Fruit fly (Drosophila melanogaster) whole organism, embryonic: ENCODE data around the gene Cpr78Cb.

Experiments used
- Abd-B ChIP-seq: fragments of 200-800 bp; sonication (Bioruptor generic); optimal IDR thresholded peaks from 2 replicates; lab custom pipeline; 2018; ENCODE audit warnings: missing biosample characterization, mild to moderate bottlenecking, missing genetic modification characterization, moderate library complexity
- Awh ChIP-seq: fragments of 200-800 bp; sonication (Bioruptor generic); IDR thresholded peaks from 2 replicates; pipeline ENCODE4, ENCODE4 v1.3.6; 2022; ENCODE audit warnings: missing biosample characterization, missing genetic modification characterization
- Blimp-1 ChIP-seq: fragments of 200-800 bp; sonication (Bioruptor generic); optimal IDR thresholded peaks from 3 replicates; lab custom pipeline; 2018; ENCODE audit warnings: missing biosample characterization, missing genetic modification characterization, mild to moderate bottlenecking, moderate library complexity, missing genetic modification reagents
- CG10267 ChIP-seq: fragments of 200-800 bp; sonication (Bioruptor generic); optimal IDR thresholded peaks from 2 replicates; lab custom pipeline; 2018; ENCODE audit warnings: missing biosample characterization, mild to moderate bottlenecking, missing genetic modification characterization, moderate library complexity
- CG12769 ChIP-seq: fragments of 200-800 bp; sonication (Bioruptor generic); optimal IDR thresholded peaks from 2 replicates; lab custom pipeline; 2019; ENCODE audit warnings: missing biosample characterization, mild to moderate bottlenecking, missing genetic modification characterization, moderate library complexity
- CG13287 ChIP-seq: fragments of 200-800 bp; sonication (Bioruptor generic); IDR thresholded peaks from 2 replicates; pipeline ENCODE4 v1.3.6; 2022; ENCODE audit warnings: missing biosample characterization, missing genetic modification characterization; ENCODE audit not compliant: partially characterized antibody
- CG13296 ChIP-seq: fragments of 200-800 bp; sonication (Bioruptor generic); optimal IDR thresholded peaks from 3 replicates; lab custom pipeline; 2018; ENCODE audit warnings: missing biosample characterization, mild to moderate bottlenecking, missing genetic modification characterization
- CG13894 ChIP-seq: fragments of 200-800 bp; sonication (Bioruptor generic); optimal IDR thresholded peaks from 3 replicates; lab custom pipeline; 2018; ENCODE audit warnings: missing biosample characterization, mild to moderate bottlenecking, missing genetic modification characterization, moderate library complexity
- CG17361 ChIP-seq: fragments of 200-800 bp; sonication (Bioruptor generic); IDR thresholded peaks from 3 replicates; pipeline ENCODE4 v1.3.6; 2022; ENCODE audit warnings: missing biosample characterization, missing genetic modification characterization
- CG17802 ChIP-seq: fragments of 200-800 bp; sonication (Bioruptor generic); optimal IDR thresholded peaks from 2 replicates; lab custom pipeline; 2018; ENCODE audit warnings: missing biosample characterization, mild to moderate bottlenecking, missing genetic modification characterization, moderate library complexity
- CG1792 ChIP-seq: fragments of 200-800 bp; sonication (Bioruptor generic); optimal IDR thresholded peaks from 2 replicates; lab custom pipeline; 2016; ENCODE audit warnings: missing biosample characterization, missing genetic modification characterization
- CG18599 ChIP-seq: fragments of 200-800 bp; sonication (Bioruptor generic); optimal IDR thresholded peaks from 3 replicates; lab custom pipeline; 2017; ENCODE audit warnings: missing biosample characterization, missing genetic modification characterization, mild to moderate bottlenecking, moderate library complexity, missing genetic modification reagents
- CG2199 ChIP-seq: fragments of 200-800 bp; sonication (Bioruptor generic); IDR thresholded peaks from 3 replicates; pipeline ENCODE4 v1.3.6; 2022; ENCODE audit warnings: missing biosample characterization, missing genetic modification characterization
- CG31365 ChIP-seq: fragments of 200-800 bp; sonication (Bioruptor generic); optimal IDR thresholded peaks from 2 replicates; lab custom pipeline; 2018; ENCODE audit warnings: missing biosample characterization, mild to moderate bottlenecking, missing genetic modification characterization
- CG31388 ChIP-seq: fragments of 200-800 bp; sonication (Bioruptor generic); optimal IDR thresholded peaks from 2 replicates; lab custom pipeline; 2016; ENCODE audit warnings: missing biosample characterization, missing genetic modification characterization
- CG3163 ChIP-seq: fragments of 200-800 bp; sonication (Bioruptor generic); optimal IDR thresholded peaks from 3 replicates; lab custom pipeline; 2016; ENCODE audit warnings: missing biosample characterization, missing genetic modification characterization
- CG33213 ChIP-seq: fragments of 200-800 bp; sonication (Bioruptor generic); optimal IDR thresholded peaks from 3 replicates; lab custom pipeline; 2016; ENCODE audit warnings: missing biosample characterization, missing genetic modification characterization
- CG5953 ChIP-seq: fragments of 200-800 bp; sonication (Bioruptor generic); IDR thresholded peaks from 2 replicates; pipeline ENCODE4 v1.3.6; 2022; ENCODE audit warnings: missing biosample characterization, missing genetic modification characterization
- CG7357 ChIP-seq: fragments of 200-800 bp; sonication (Bioruptor generic); IDR thresholded peaks from 3 replicates; pipeline ENCODE4 v1.3.6; 2022; ENCODE audit warnings: missing biosample characterization, missing genetic modification characterization
- CG9727 ChIP-seq: fragments of 200-800 bp; sonication (Bioruptor generic); optimal IDR thresholded peaks from 3 replicates; lab custom pipeline; 2017; ENCODE audit warnings: missing biosample characterization, mild to moderate bottlenecking, missing genetic modification characterization
- CG9797 ChIP-seq: fragments of 200-800 bp; sonication (Bioruptor generic); optimal IDR thresholded peaks from 3 replicates; lab custom pipeline; 2018; ENCODE audit warnings: missing biosample characterization, mild to moderate bottlenecking, missing genetic modification characterization
- CG9876 ChIP-seq: fragments of 200-800 bp; sonication (Bioruptor generic); optimal IDR thresholded peaks from 2 replicates; lab custom pipeline; 2016; ENCODE audit warnings: missing biosample characterization, missing genetic modification characterization
- D ChIP-seq, 2 experiments: fragments of 200-800 bp in 1 of 2; fragments of >200 bp in 1 of 2; sonication (Bioruptor generic) in 1 of 2; optimal IDR thresholded peaks; 2 replicates in 1 of 2; 3 replicates in 1 of 2; lab custom pipeline; 2017; ENCODE audit warnings: mild to moderate bottlenecking in 1 of 2, missing biosample characterization in 1 of 2, missing genetic modification characterization in 1 of 2, missing genetic modification reagents in 1 of 2
- ERR ChIP-seq: fragments of 200-800 bp; sonication (Bioruptor generic); optimal IDR thresholded peaks from 2 replicates; lab custom pipeline; 2016; ENCODE audit warnings: missing biosample characterization, missing genetic modification characterization
- Hand ChIP-seq: fragments of 200-800 bp; sonication (Bioruptor generic); optimal IDR thresholded peaks from 2 replicates; lab custom pipeline; 2017; ENCODE audit warnings: mild to moderate bottlenecking, missing biosample characterization, missing genetic modification reagents, missing genetic modification characterization
- MTF-1 ChIP-seq: fragments of 200-800 bp; sonication (Bioruptor generic); optimal IDR thresholded peaks from 2 replicates; lab custom pipeline; 2018; ENCODE audit warnings: missing biosample characterization, mild to moderate bottlenecking, missing genetic modification characterization, borderline replicate concordance
- Pdp1 ChIP-seq, 2 experiments: fragments of 200-800 bp; sonication (Bioruptor generic); optimal IDR thresholded peaks; 3 replicates each; lab custom pipeline; 2016; ENCODE audit warnings: missing biosample characterization in 2 of 2, missing genetic modification characterization in 2 of 2, mild to moderate bottlenecking in 1 of 2, moderate library complexity in 1 of 2
- Vsx1 ChIP-seq: fragments of 200-800 bp; sonication (Bioruptor generic); optimal IDR thresholded peaks from 2 replicates; lab custom pipeline; 2017; ENCODE audit warnings: missing biosample characterization, mild to moderate bottlenecking, missing genetic modification characterization, missing genetic modification reagents
- ab ChIP-seq: fragments of 200-800 bp; sonication (Bioruptor generic); optimal IDR thresholded peaks from 2 replicates; lab custom pipeline; 2016; ENCODE audit warnings: missing biosample characterization, missing genetic modification characterization
- ap ChIP-seq: fragments of 200-800 bp; sonication (Bioruptor generic); IDR thresholded peaks from 2 replicates; pipeline ENCODE4 v1.3.6; 2022; ENCODE audit warnings: missing biosample characterization, missing genetic modification characterization
- ato ChIP-seq: fragments of 200-800 bp; sonication (Bioruptor generic); IDR thresholded peaks from 2 replicates; pipeline ENCODE4 v1.3.6; 2022; ENCODE audit warnings: missing biosample characterization, missing genetic modification characterization; ENCODE audit not compliant: partially characterized antibody
- cato ChIP-seq: fragments of 200-800 bp; sonication (Bioruptor generic); optimal IDR thresholded peaks from 2 replicates; lab custom pipeline; 2016; ENCODE audit warnings: missing biosample characterization, missing genetic modification characterization, borderline replicate concordance
- chinmo ChIP-seq: fragments of 200-800 bp; sonication (Bioruptor generic); IDR thresholded peaks from 4 replicates; pipeline ENCODE4 v1.3.6; 2022; ENCODE audit warnings: missing biosample characterization, missing genetic modification characterization; ENCODE audit not compliant: partially characterized antibody
- ems ChIP-seq: fragments of 200-800 bp; sonication (Bioruptor generic); optimal IDR thresholded peaks from 3 replicates; lab custom pipeline; 2016; ENCODE audit warnings: missing biosample characterization, missing genetic modification characterization
- grau ChIP-seq: fragments of 200-800 bp; optimal IDR thresholded peaks from 3 replicates; lab custom pipeline; 2019; ENCODE audit warnings: missing biosample characterization, mild to moderate bottlenecking, missing genetic modification characterization, moderate library complexity
- gro ChIP-seq: fragments of 200-800 bp; sonication (Bioruptor generic); optimal IDR thresholded peaks from 2 replicates; lab custom pipeline; 2016; ENCODE audit warnings: missing biosample characterization, missing genetic modification characterization
- inv ChIP-seq: fragments of 200-800 bp; sonication (Bioruptor generic); IDR thresholded peaks from 2 replicates; pipeline ENCODE4 v1.3.6; 2022; ENCODE audit warnings: missing biosample characterization, missing genetic modification characterization; ENCODE audit not compliant: partially characterized antibody
- oc ChIP-seq: fragments of 200-800 bp; sonication (Bioruptor generic); optimal IDR thresholded peaks from 2 replicates; lab custom pipeline; 2018; ENCODE audit warnings: missing biosample characterization, mild to moderate bottlenecking, missing genetic modification characterization, moderate library complexity
- pan ChIP-seq, 4 experiments: fragments of >200 bp in 3 of 4; fragments of 200-800 bp in 1 of 4; sonication (Bioruptor generic) in 1 of 4; optimal IDR thresholded peaks in 3 of 4; IDR thresholded peaks in 1 of 4; 2 replicates each; pipeline versions ENCODE4 v1.3.6 to Lab custom; 2017 to 2022; ENCODE audit warnings: missing biosample characterization in 2 of 4, missing genetic modification characterization in 2 of 4, mixed read lengths in 1 of 4
- pfk ChIP-seq: fragments of 200-800 bp; sonication (Bioruptor generic); optimal IDR thresholded peaks from 2 replicates; lab custom pipeline; 2018; ENCODE audit warnings: missing biosample characterization, mild to moderate bottlenecking, missing genetic modification characterization, moderate library complexity
- schlank ChIP-seq: fragments of 200-800 bp; sonication (Bioruptor generic); optimal IDR thresholded peaks from 2 replicates; lab custom pipeline; 2018; ENCODE audit warnings: missing biosample characterization, mild to moderate bottlenecking, missing genetic modification characterization
- sd ChIP-seq: fragments of 200-800 bp; sonication (Bioruptor generic); optimal IDR thresholded peaks from 3 replicates; lab custom pipeline; 2018; ENCODE audit warnings: missing biosample characterization, mild to moderate bottlenecking, missing genetic modification characterization, moderate library complexity
- sim ChIP-seq: fragments of 200-800 bp; sonication (Bioruptor generic); IDR thresholded peaks from 2 replicates; pipeline ENCODE4 v1.3.6; 2022; ENCODE audit warnings: missing biosample characterization, missing genetic modification characterization
- sr ChIP-seq: fragments of 200-800 bp; sonication (Bioruptor generic); IDR thresholded peaks from 3 replicates; pipeline ENCODE4 v1.3.6; 2022; ENCODE audit warnings: missing biosample characterization, missing genetic modification characterization
- twi ChIP-seq: fragments of 200-800 bp; optimal IDR thresholded peaks from 2 replicates; lab custom pipeline; 2019; ENCODE audit warnings: missing biosample characterization, mild to moderate bottlenecking, missing genetic modification characterization, moderate library complexity
- yki ChIP-seq: fragments of >200 bp; optimal IDR thresholded peaks from 3 replicates; lab custom pipeline; 2018
- zen ChIP-seq: fragments of 200-800 bp; sonication (Bioruptor generic); optimal IDR thresholded peaks from 3 replicates; lab custom pipeline; 2018; ENCODE audit warnings: missing biosample characterization, mild to moderate bottlenecking, missing genetic modification characterization, moderate library complexity

Cpr78Cb gene

dm6 chr3L:21290336-21290735 is 4.0 kb upstream of the Cpr78Cb start:
- TF ChIP-seq Abd-B (GFP tag; lab: Kevin White, UChicago) (no peak), CG12769 (peak; percentile 6), oc (tag; lab: Kevin White, UChicago) (peak; percentile 23), gro (GFP tag; lab: Kevin White, UChicago) (peak; percentile 10), sd (tag; lab: Kevin White, UChicago) (peak; percentile 81)

dm6 chr3L:21291055-21291454 is 3.2 kb upstream of the Cpr78Cb start:
- TF ChIP-seq ERR (GFP tag; lab: Kevin White, UChicago) (no peak), CG10267 (no peak), Pdp1 (GFP tag; optimal IDR thresholded peaks at IDR 0.05; lab: Kevin White, UChicago) (peak in 1 of 2 experiments; percentile 20), CG13894 (tag; lab: Kevin White, UChicago) (no peak), Blimp-1 (GFP tag; lab: Kevin White, UChicago) (peak; percentile 85), MTF-1 (GFP tag; lab: Kevin White, UChicago) (no peak), grau (tag; lab: Kevin White, UChicago) (no peak), CG13287 (GFP tag; lab: Robert Waterston, UW) (no peak), CG9876 (GFP tag; lab: Kevin White, UChicago) (no peak), Awh (GFP tag; lab: Robert Waterston, UW) (peak; percentile 64), ab (GFP tag; lab: Kevin White, UChicago) (no peak), yki (lab: Kevin White, UChicago) (no peak), chinmo (GFP tag; lab: Robert Waterston, UW) (0 out of 4 replicates have a peak, but pooled peaks have one; percentile 35), D (optimal IDR thresholded peaks at IDR 0.05; lab: Kevin White, UChicago) (no peak), D (GFP tag; optimal IDR thresholded peaks at IDR 0.05; lab: Kevin White, UChicago) (no peak), CG9727 (GFP tag; lab: Kevin White, UChicago) (no peak), CG31365 (tag; lab: Kevin White, UChicago) (no peak), sr (0 out of 3 replicates have a peak, but pooled peaks have one; percentile 9), zen (tag; lab: Kevin White, UChicago) (no peak), CG1792 (GFP tag; lab: Kevin White, UChicago) (no peak), twi (tag; lab: Kevin White, UChicago) (no peak), CG17802 (tag; lab: Kevin White, UChicago) (no peak), CG5953 (no peak), ems (no peak), CG33213 (GFP tag; lab: Kevin White, UChicago) (no peak), CG31388 (GFP tag; lab: Kevin White, UChicago) (no peak), Vsx1 (GFP tag; lab: Kevin White, UChicago) (no peak), CG2199 (GFP tag; lab: Robert Waterston, UW) (no peak), CG7357 (GFP tag; lab: Robert Waterston, UW) (no peak), sd (tag; lab: Kevin White, UChicago) (no peak), CG9797 (GFP tag; lab: Kevin White, UChicago) (no peak)
- TF ChIP-seq, all 482 proteins: peak for 5

dm6 chr3L:21292700-21293099 is 1.6 kb upstream of the Cpr78Cb start, which contains the start of gene Cpr78Ca:
Cpr78Ca (minus strand) TSS chr3L:21292800.
- TF ChIP-seq CG3163 (GFP tag; lab: Kevin White, UChicago) = no peak
- TF ChIP-seq sim (GFP tag; lab: Robert Waterston, UW) = no peak
- TF ChIP-seq pan (optimal IDR thresholded peaks at IDR 0.05; lab: Kevin White, UChicago) = no peak
- no peak for TF ChIP-seq pan (GFP tag; optimal IDR thresholded peaks at IDR 0.05 in 1 of 2, IDR thresholded peaks at IDR 0.05 in 1 of 2)
- no peak for TF ChIP-seq CG17361 (GFP tag; lab: Robert Waterston, UW)
- no peak for TF ChIP-seq Hand (GFP tag; lab: Kevin White, UChicago)
- no peak for TF ChIP-seq ato (GFP tag; lab: Robert Waterston, UW)
- no peak for TF ChIP-seq cato (GFP tag; lab: Kevin White, UChicago)
- TF ChIP-seq ap (GFP tag; lab: Robert Waterston, UW) = no peak
- no peak for TF ChIP-seq inv (GFP tag; lab: Robert Waterston, UW)
- TF ChIP-seq CG13296 = no peak
- TF ChIP-seq pfk = no peak
- TF ChIP-seq CG18599 (GFP tag; lab: Kevin White, UChicago) = no peak
- no peak for TF ChIP-seq CG1792 (GFP tag; lab: Kevin White, UChicago)
- no peak for TF ChIP-seq schlank (tag; lab: Kevin White, UChicago)
